Fruit fly (Drosophila melanogaster) S2 (cell line): ENCODE measurements around the gene CG11977.

Source experiments
- CG8478 ChIP-seq: fragments of >200 bp; optimal IDR thresholded peaks from 2 replicates; lab custom pipeline; 2018
- CTCF ChIP-seq, 2 experiments: fragments of >200 bp; optimal IDR thresholded peaks; 2 replicates each; lab custom pipeline; 2018

DNA sequence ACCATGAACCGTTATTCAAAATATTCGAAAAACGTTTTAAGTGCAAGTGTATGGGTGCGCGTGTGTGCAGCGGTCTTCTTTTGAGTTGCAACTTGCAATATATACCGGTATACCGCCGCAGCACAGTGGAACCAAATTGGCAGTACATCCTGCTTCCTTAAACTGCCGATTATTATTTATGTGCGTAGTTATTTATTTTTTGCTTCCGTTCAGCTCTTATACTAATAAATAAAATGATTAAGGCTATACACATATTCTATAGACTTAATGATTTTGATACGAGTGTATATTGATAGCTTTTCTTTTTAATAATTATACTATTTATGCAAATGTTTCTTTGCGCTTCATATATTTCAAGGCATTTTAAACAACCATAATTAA lies 27.6 kb upstream of the CG11977 start:
- TF ChIP-seq CTCF (optimal IDR thresholded peaks at IDR 0.05; lab: Kevin White, UChicago) (no peak), CG8478 (lab: Kevin White, UChicago) (no peak)
